Worm (Caenorhabditis elegans): ENCODE data around the gene ZK1098.3.

- TF ChIP-seq bed-3 (GFP tag; optimal IDR thresholded peaks at IDR 0.05) (no peak), nhr-76 (tag; optimal IDR thresholded peaks at IDR 0.05) (no peak), blmp-1 (tag; optimal IDR thresholded peaks at IDR 0.05) (no peak)
Measured at ce11 chrIII:9526851-9527250, 11.7 kb downstream of the ZK1098.3 start, which contains the start of gene ZK1098.6.
